Worm (Caenorhabditis elegans) whole organism, L3 larva: ENCODE data around the gene E01G6.2.

Experiments used
- ZK546.5 ChIP-seq: sonication (generic microtip); optimal IDR thresholded peaks from 2 replicates; lab custom pipeline; 2017; ENCODE audit warnings: missing biosample characterization, missing genetic modification characterization
- aly-2 ChIP-seq: fragments of 150-350 bp; optimal IDR thresholded peaks from 2 replicates; lab custom pipeline; 2014; ENCODE audit warnings: missing biosample characterization, missing genetic modification characterization
- ama-1 ChIP-seq: fragments of 150-350 bp; optimal IDR thresholded peaks from 2 replicates; lab custom pipeline; 2018
- ceh-82 ChIP-seq: fragments of 150-350 bp; optimal IDR thresholded peaks from 2 replicates; lab custom pipeline; 2014; ENCODE audit warnings: missing biosample characterization, missing genetic modification characterization
- daf-12 ChIP-seq: fragments of 150-350 bp; optimal IDR thresholded peaks from 2 replicates; lab custom pipeline; 2014; ENCODE audit warnings: missing biosample characterization, missing genetic modification reagents, missing genetic modification characterization
- egl-27 ChIP-seq: sonication (generic microtip); optimal IDR thresholded peaks from 4 replicates; lab custom pipeline; 2017; ENCODE audit warnings: missing biosample characterization, missing genetic modification reagents, missing genetic modification characterization
- elt-1 ChIP-seq: fragments of 150-350 bp; optimal IDR thresholded peaks from 2 replicates; lab custom pipeline; 2014; ENCODE audit warnings: missing biosample characterization, missing genetic modification characterization
- elt-2 ChIP-seq: sonication (generic microtip); optimal IDR thresholded peaks from 2 replicates; lab custom pipeline; 2016; ENCODE audit warnings: missing genetic modification reagents, mild to moderate bottlenecking, missing genetic modification characterization, missing compliant biosample characterization
- elt-3 ChIP-seq, 3 experiments: fragments of 150-350 bp in 1 of 3; sonication (generic microtip) in 2 of 3; optimal IDR thresholded peaks; 2 replicates in 2 of 3; 4 replicates in 1 of 3; lab custom pipeline; 2014 to 2017; ENCODE audit warnings: missing biosample characterization in 3 of 3, missing genetic modification characterization in 3 of 3
- eor-1 ChIP-seq, 2 experiments: fragments of 150-350 bp; optimal IDR thresholded peaks; 2 replicates each; lab custom pipeline; 2014 to 2018; ENCODE audit warnings: missing biosample characterization in 2 of 2, missing genetic modification characterization in 2 of 2
- fos-1 ChIP-seq: fragments of 150-350 bp; optimal IDR thresholded peaks from 2 replicates; lab custom pipeline; 2014; ENCODE audit warnings: missing biosample characterization, missing genetic modification characterization
- hmg-11 ChIP-seq: sonication (generic microtip); optimal IDR thresholded peaks from 2 replicates; lab custom pipeline; 2016; ENCODE audit warnings: missing genetic modification characterization, missing compliant biosample characterization
- jun-1 ChIP-seq: fragments of 150-350 bp; optimal IDR thresholded peaks from 2 replicates; lab custom pipeline; 2014; ENCODE audit warnings: missing biosample characterization, missing genetic modification reagents, missing genetic modification characterization
- lin-15B ChIP-seq: fragments of 150-350 bp; optimal IDR thresholded peaks from 2 replicates; lab custom pipeline; 2014; ENCODE audit warnings: missing biosample characterization, missing genetic modification characterization
- lin-39 ChIP-seq: fragments of 150-350 bp; optimal IDR thresholded peaks from 2 replicates; lab custom pipeline; 2018; ENCODE audit warnings: missing biosample characterization, missing genetic modification reagents, missing genetic modification characterization
- mdl-1 ChIP-seq: fragments of 150-350 bp; optimal IDR thresholded peaks from 2 replicates; lab custom pipeline; 2014; ENCODE audit warnings: missing biosample characterization, missing genetic modification characterization
- nhr-12 ChIP-seq: fragments of 150-350 bp; optimal IDR thresholded peaks from 2 replicates; lab custom pipeline; 2014; ENCODE audit warnings: missing biosample characterization, missing genetic modification characterization
- nhr-23 ChIP-seq: fragments of 150-350 bp; optimal IDR thresholded peaks from 2 replicates; lab custom pipeline; 2014; ENCODE audit warnings: missing biosample characterization, missing genetic modification reagents, missing genetic modification characterization
- nhr-237 ChIP-seq: fragments of 150-350 bp; optimal IDR thresholded peaks from 2 replicates; lab custom pipeline; 2014; ENCODE audit warnings: missing biosample characterization, missing genetic modification characterization
- nhr-43 ChIP-seq: sonication (generic microtip); optimal IDR thresholded peaks from 2 replicates; lab custom pipeline; 2016; ENCODE audit warnings: mild to moderate bottlenecking, missing genetic modification characterization, missing compliant biosample characterization; ENCODE audit not compliant: poor library complexity, severe bottlenecking
- nhr-67 ChIP-seq: fragments of 150-350 bp; optimal IDR thresholded peaks from 2 replicates; lab custom pipeline; 2014; ENCODE audit warnings: missing biosample characterization, missing genetic modification characterization
- nhr-77 ChIP-seq: fragments of 150-350 bp; optimal IDR thresholded peaks from 2 replicates; lab custom pipeline; 2014; ENCODE audit warnings: missing biosample characterization, missing genetic modification characterization
- pha-4 ChIP-seq: fragments of 150-350 bp; optimal IDR thresholded peaks from 2 replicates; lab custom pipeline; 2014; ENCODE audit warnings: missing biosample characterization, missing genetic modification reagents, missing genetic modification characterization
- pqm-1 ChIP-seq: fragments of 150-350 bp; optimal IDR thresholded peaks from 2 replicates; lab custom pipeline; 2017; ENCODE audit warnings: missing biosample characterization, missing genetic modification characterization, inconsistent platforms
- sea-2 ChIP-seq: fragments of 150-350 bp; sonication (generic microtip); optimal IDR thresholded peaks from 4 replicates; lab custom pipeline; 2014; ENCODE audit warnings: missing biosample characterization, missing genetic modification reagents, missing genetic modification characterization
- skn-1 ChIP-seq: fragments of 150-350 bp; optimal IDR thresholded peaks from 2 replicates; lab custom pipeline; 2014; ENCODE audit warnings: missing biosample characterization, missing genetic modification characterization
- snpc-4 ChIP-seq: fragments of 150-350 bp; optimal IDR thresholded peaks from 2 replicates; lab custom pipeline; 2014; ENCODE audit warnings: missing biosample characterization, missing genetic modification characterization
- tbx-2 ChIP-seq: sonication (generic microtip); optimal IDR thresholded peaks from 2 replicates; lab custom pipeline; 2016; ENCODE audit warnings: mild to moderate bottlenecking, missing genetic modification characterization, missing compliant biosample characterization
- unc-39 ChIP-seq: sonication (generic microtip); optimal IDR thresholded peaks from 4 replicates; lab custom pipeline; 2017; ENCODE audit warnings: missing biosample characterization, missing genetic modification characterization
- zag-1 ChIP-seq: fragments of 150-350 bp; optimal IDR thresholded peaks from 2 replicates; lab custom pipeline; 2014; ENCODE audit warnings: missing biosample characterization, missing genetic modification characterization
- ztf-11 ChIP-seq: fragments of 150-350 bp; optimal IDR thresholded peaks from 2 replicates; lab custom pipeline; 2014; ENCODE audit warnings: missing biosample characterization, missing genetic modification characterization

Gene E01G6.2

DNA sequence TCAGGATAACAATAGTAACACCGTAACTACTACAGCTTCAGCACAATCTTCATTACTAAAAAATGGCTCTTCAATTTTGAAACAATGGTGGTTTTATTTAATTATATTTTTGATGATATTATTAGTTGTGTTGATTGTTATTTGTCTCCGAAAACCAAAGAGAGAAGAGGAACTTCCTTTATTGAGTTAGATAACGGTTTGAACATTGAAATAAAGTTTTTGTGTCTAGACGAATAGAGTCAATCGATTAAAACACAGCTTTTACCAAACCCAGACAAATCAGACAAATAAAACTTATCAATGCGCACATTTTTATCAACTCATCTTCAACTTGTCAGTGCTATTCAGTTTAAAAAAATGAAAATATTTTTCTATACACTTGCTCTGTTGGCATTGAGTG is 26.8 kb upstream of the E01G6.2 start, which contains the start of gene cest-7:
TSS of gene cest-7 (plus strand) at position 301 of the 400 bp plus-strand sequence.
- no peak for TF ChIP-seq tbx-2
- TF ChIP-seq eor-1 (tag; optimal IDR thresholded peaks at IDR 0.05; lab: Kevin White, UChicago), result no peak
- TF ChIP-seq ZK546.5 (tag; lab: Kevin White, UChicago), result no peak
- no peak for TF ChIP-seq fos-1 (tag; lab: Kevin White, UChicago)
- no peak for TF ChIP-seq elt-1
- TF ChIP-seq aly-2 (tag; lab: Kevin White, UChicago), result no peak
- no peak for TF ChIP-seq nhr-43 (tag; lab: Kevin White, UChicago)
- no peak for TF ChIP-seq pha-4 (tag; lab: Kevin White, UChicago)
- no peak for TF ChIP-seq daf-12
- TF ChIP-seq jun-1 (tag; lab: Kevin White, UChicago), result no peak
- TF ChIP-seq nhr-237 (tag; lab: Kevin White, UChicago), result no peak
- TF ChIP-seq lin-39, result no peak
- no peak for TF ChIP-seq elt-3 (tag; optimal IDR thresholded peaks at IDR 0.05; lab: Kevin White, UChicago)
- TF ChIP-seq skn-1 (tag; lab: Kevin White, UChicago), result no peak
- TF ChIP-seq zag-1 (tag; lab: Kevin White, UChicago), result no peak
- TF ChIP-seq egl-27 (tag; lab: Kevin White, UChicago), result no peak
- TF ChIP-seq nhr-77 (tag; lab: Kevin White, UChicago), result no peak
- no peak for TF ChIP-seq mdl-1

DNA sequence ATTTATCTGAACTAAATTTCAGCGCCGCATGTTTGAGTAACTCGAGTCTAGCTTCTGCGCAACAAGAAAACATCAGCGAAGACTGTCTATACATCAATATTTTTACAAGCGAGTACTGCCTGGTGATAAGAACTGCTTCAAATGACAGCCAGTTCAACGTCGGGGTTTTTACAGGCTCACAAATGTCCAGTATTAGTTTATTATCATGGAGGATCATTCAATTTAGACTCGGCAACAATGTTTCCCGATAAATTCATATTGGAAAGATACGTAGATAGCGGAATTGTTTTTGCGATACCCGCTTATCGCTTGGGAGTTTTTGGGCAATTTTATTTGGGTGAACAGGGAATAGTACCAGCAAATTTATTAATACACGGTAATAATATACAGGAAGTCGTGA is 26.1 kb upstream of the E01G6.2 start:
- TF ChIP-seq nhr-77 (tag; lab: Kevin White, UChicago) (no peak), ceh-82 (no peak), pqm-1 (peak; percentile 5), elt-2 (tag; lab: Kevin White, UChicago) (peak; percentile 74)
- TF ChIP-seq, all 47 proteins: peak for 2

ce11 chrX:12234424-12234823 is 22.0 kb upstream of the E01G6.2 start:
- peak; percentile 37 for TF ChIP-seq pha-4 (tag; lab: Kevin White, UChicago)
- peak; percentile 33 for TF ChIP-seq elt-2 (tag; lab: Kevin White, UChicago)
- peak; percentile 41 for TF ChIP-seq pqm-1
- TF ChIP-seq lin-15B (tag; lab: Kevin White, UChicago), result no peak

- TF ChIP-seq elt-1 (no peak), nhr-77 (tag; lab: Kevin White, UChicago) (no peak), snpc-4 (no peak), unc-39 (tag; lab: Kevin White, UChicago) (no peak), elt-3 (tag; optimal IDR thresholded peaks at IDR 0.05; lab: Kevin White, UChicago) (no peak), sea-2 (no peak), fos-1 (tag; lab: Kevin White, UChicago) (no peak), egl-27 (tag; lab: Kevin White, UChicago) (no peak), ztf-11 (no peak), pqm-1 (no peak), nhr-43 (tag; lab: Kevin White, UChicago) (no peak), hmg-11 (no peak), tbx-2 (no peak), nhr-23 (tag; lab: Kevin White, UChicago) (no peak)
- TF ChIP-seq, all 47 proteins: peak for 0
These were observed 21.1 kb upstream of the E01G6.2 start, which contains the start of gene C23H4.6 for ce11 chrX:12235388-12235787. Gene C23H4.6 (plus strand): TSS chrX:12235606.

- TF ChIP-seq pqm-1 (peak; percentile 50), nhr-12 (tag; lab: Kevin White, UChicago) (no peak), pha-4 (tag; lab: Kevin White, UChicago) (peak; percentile 53), elt-2 (tag; lab: Kevin White, UChicago) (peak; percentile 37), tbx-2 (no peak)
- TF ChIP-seq, all 47 proteins: peak for 3
These were observed 15.0 kb upstream of the E01G6.2 start, which contains the start of gene cest-3 for ce11 chrX:12241457-12241856. Gene cest-3 (plus strand): TSS chrX:12241646.

- TF ChIP-seq nhr-67 (no peak), elt-2 (tag; lab: Kevin White, UChicago) (peak; percentile 39), lin-15B (tag; lab: Kevin White, UChicago) (no peak), sea-2 (no peak)
These were observed 13.5 kb upstream of the E01G6.2 start for ce11 chrX:12242902-12243301.

DNA sequence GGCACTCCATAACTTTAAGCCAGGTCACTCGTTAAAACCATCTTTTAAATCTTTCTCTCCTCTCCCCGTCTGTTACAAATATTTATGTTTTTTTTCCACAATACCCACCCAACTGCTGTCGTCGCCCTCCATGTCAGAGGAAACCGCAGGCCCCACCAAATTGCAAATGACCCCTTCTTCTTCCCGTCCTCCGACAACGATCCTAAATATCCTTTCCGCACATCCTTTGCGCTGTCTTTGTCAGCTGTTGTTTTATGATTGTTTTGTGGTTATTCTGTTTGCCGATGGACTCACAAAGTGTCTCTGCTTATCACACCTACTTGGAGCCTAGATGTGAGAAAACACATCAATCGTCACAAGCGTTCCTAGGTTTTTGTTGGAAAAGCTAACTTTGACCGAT is 8.3 kb upstream of the E01G6.2 start:
- TF ChIP-seq mdl-1, result no peak
- TF ChIP-seq pha-4 (tag; lab: Kevin White, UChicago), result no peak
- TF ChIP-seq hmg-11, result no peak
- TF ChIP-seq ama-1, result no peak
